Worm (Caenorhabditis elegans) whole organism, L4/young adult: Measurements from ENCODE around the gene oac-23.

Experiments used
- W03F9.2 ChIP-seq: fragments of 150-350 bp; optimal IDR thresholded peaks from 2 replicates; lab custom pipeline; 2014; ENCODE audit warnings: missing biosample characterization, missing genetic modification characterization
- dao-5 ChIP-seq: sonication (generic microtip); optimal IDR thresholded peaks from 2 replicates; lab custom pipeline; 2016; ENCODE audit warnings: missing genotype, missing genetic modification characterization, moderate library complexity, missing compliant biosample characterization
- him-1 ChIP-seq: sonication (generic microtip); optimal IDR thresholded peaks from 2 replicates; lab custom pipeline; 2016; ENCODE audit warnings: missing genotype, missing genetic modification reagents, missing genetic modification characterization, missing compliant biosample characterization

DNA sequence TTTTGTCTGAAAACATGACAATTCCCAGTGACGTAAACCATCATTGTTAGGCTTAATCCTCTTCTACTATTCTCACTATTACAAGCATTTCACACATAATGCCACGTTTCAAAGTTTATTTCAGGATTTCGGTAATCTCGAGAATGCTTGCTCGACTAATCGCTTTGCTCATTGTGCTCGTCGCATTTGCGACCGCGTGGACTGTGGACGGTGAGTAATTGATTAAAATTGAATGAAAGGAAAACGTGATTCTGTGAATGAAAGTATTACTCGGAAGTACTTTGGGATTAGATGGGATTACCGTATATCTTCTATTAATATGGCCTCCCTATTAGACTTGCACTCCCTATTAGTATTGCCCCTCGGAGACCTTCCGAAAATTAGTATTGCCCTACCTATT lies 47.5 kb upstream of the oac-23 start:
- TF ChIP-seq W03F9.2 (tag; lab: Kevin White, UChicago) (no peak), him-1 (tag; lab: Kevin White, UChicago) (no peak), dao-5 (tag; lab: Kevin White, UChicago) (no peak)
